Worm (Caenorhabditis elegans): ENCODE measurements around the gene nhr-264.

DNA sequence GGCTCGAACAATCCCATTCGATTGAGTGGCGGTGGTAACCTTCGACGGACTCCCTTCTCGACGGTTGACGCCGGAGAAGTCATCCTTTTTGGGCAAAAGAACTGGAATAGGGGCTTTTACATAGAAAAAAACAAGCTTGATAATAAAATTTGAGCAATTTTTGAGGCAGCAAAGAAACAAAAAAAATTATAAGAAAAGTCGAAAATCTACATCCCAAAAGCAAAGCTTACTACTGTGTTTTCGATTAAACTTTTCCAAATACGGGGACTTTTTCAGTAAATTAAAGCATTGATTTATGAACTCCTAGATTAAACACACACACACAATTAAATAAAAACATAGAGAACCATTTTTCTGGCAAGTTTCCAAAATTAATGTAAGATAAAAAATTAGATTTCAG lies 37.7 kb downstream of the nhr-264 start, which contains the start of gene Y11D7A.9:
- no peak for TF ChIP-seq unc-39 (tag; optimal IDR thresholded peaks at IDR 0.05)
- TF ChIP-seq ceh-16 (tag; optimal IDR thresholded peaks at IDR 0.05): no peak
- TF ChIP-seq nhr-43 (tag; optimal IDR thresholded peaks at IDR 0.05; ENCODE audit: poor library complexity, severe bottlenecking): no peak
- TF ChIP-seq nhr-28 (tag; optimal IDR thresholded peaks at IDR 0.05): no peak
- TF ChIP-seq ZK546.5 (tag; optimal IDR thresholded peaks at IDR 0.05): no peak
- no peak for TF ChIP-seq lin-39 (tag; optimal IDR thresholded peaks at IDR 0.05)
- TF ChIP-seq nhr-23 (tag; optimal IDR thresholded peaks at IDR 0.05): no peak
